Fruit fly (Drosophila melanogaster) whole organism, embryonic: ENCODE data around the gene sra.

Experiments used
- Antp ChIP-seq: fragments of 200-800 bp; sonication (Bioruptor generic); optimal IDR thresholded peaks from 3 replicates; lab custom pipeline; 2016; ENCODE audit warnings: missing biosample characterization, missing genetic modification characterization
- CG11504 ChIP-seq: fragments of 200-800 bp; sonication (Bioruptor generic); optimal IDR thresholded peaks from 3 replicates; lab custom pipeline; 2019; ENCODE audit warnings: missing biosample characterization, mild to moderate bottlenecking, missing genetic modification characterization, moderate library complexity
- CG12659 ChIP-seq: fragments of 200-800 bp; sonication (Bioruptor generic); optimal IDR thresholded peaks from 3 replicates; lab custom pipeline; 2017; ENCODE audit warnings: mild to moderate bottlenecking, missing biosample characterization, missing genetic modification reagents, missing genetic modification characterization
- CG13624 ChIP-seq: fragments of 200-800 bp; sonication (Bioruptor generic); optimal IDR thresholded peaks from 2 replicates; lab custom pipeline; 2016; ENCODE audit warnings: missing biosample characterization, missing genetic modification characterization
- CG13894 ChIP-seq: fragments of 200-800 bp; sonication (Bioruptor generic); optimal IDR thresholded peaks from 3 replicates; lab custom pipeline; 2018; ENCODE audit warnings: missing biosample characterization, mild to moderate bottlenecking, missing genetic modification characterization, moderate library complexity
- CG15269 ChIP-seq: fragments of 200-800 bp; sonication (Bioruptor generic); optimal IDR thresholded peaks from 2 replicates; lab custom pipeline; 2018; ENCODE audit warnings: missing biosample characterization, mild to moderate bottlenecking, missing genetic modification characterization, moderate library complexity
- CG15479 ChIP-seq: fragments of 200-800 bp; sonication (Bioruptor generic); optimal IDR thresholded peaks from 3 replicates; lab custom pipeline; 2019; ENCODE audit warnings: missing biosample characterization, mild to moderate bottlenecking, missing genetic modification characterization, moderate library complexity
- CG17568 ChIP-seq: fragments of 200-800 bp; sonication (Bioruptor generic); optimal IDR thresholded peaks from 2 replicates; lab custom pipeline; 2018; ENCODE audit warnings: missing biosample characterization, mild to moderate bottlenecking, missing genetic modification characterization, moderate library complexity
- CG2116 ChIP-seq: fragments of 200-800 bp; sonication (Bioruptor generic); optimal IDR thresholded peaks from 3 replicates; lab custom pipeline; 2018; ENCODE audit warnings: missing biosample characterization, mild to moderate bottlenecking, missing genetic modification characterization
- CG2202 ChIP-seq: fragments of 200-800 bp; sonication (Bioruptor generic); optimal IDR thresholded peaks from 2 replicates; lab custom pipeline; 2018; ENCODE audit warnings: missing biosample characterization, mild to moderate bottlenecking, missing genetic modification characterization
- CG2678 ChIP-seq: fragments of 200-800 bp; sonication (Bioruptor generic); optimal IDR thresholded peaks from 3 replicates; lab custom pipeline; 2019; ENCODE audit warnings: missing biosample characterization, mild to moderate bottlenecking, missing genetic modification characterization, moderate library complexity
- CG32772 ChIP-seq: fragments of 200-800 bp; sonication (Bioruptor generic); IDR thresholded peaks from 2 replicates; pipeline ENCODE4 v1.3.6; 2022; ENCODE audit warnings: missing biosample characterization, missing genetic modification characterization
- CG5180 ChIP-seq: fragments of 200-800 bp; sonication (Bioruptor generic); optimal IDR thresholded peaks from 3 replicates; lab custom pipeline; 2017; ENCODE audit warnings: missing biosample characterization, missing genetic modification characterization, mild to moderate bottlenecking, moderate library complexity, missing genetic modification reagents
- CG7987 ChIP-seq: fragments of 200-800 bp; sonication (Bioruptor generic); optimal IDR thresholded peaks from 2 replicates; lab custom pipeline; 2018; ENCODE audit warnings: missing biosample characterization, mild to moderate bottlenecking, missing genetic modification characterization, moderate library complexity
- CG9797 ChIP-seq: fragments of 200-800 bp; sonication (Bioruptor generic); optimal IDR thresholded peaks from 3 replicates; lab custom pipeline; 2018; ENCODE audit warnings: missing biosample characterization, mild to moderate bottlenecking, missing genetic modification characterization
- CG9932 ChIP-seq: fragments of 200-800 bp; sonication (Bioruptor generic); IDR thresholded peaks from 2 replicates; pipeline ENCODE4 v1.3.6; 2022; ENCODE audit warnings: missing biosample characterization, missing genetic modification characterization
- CrebB ChIP-seq: fragments of 200-800 bp; sonication (Bioruptor generic); optimal IDR thresholded peaks from 3 replicates; lab custom pipeline; 2018; ENCODE audit warnings: missing biosample characterization, mild to moderate bottlenecking, missing genetic modification characterization
- Deaf1 ChIP-seq: fragments of 200-800 bp; optimal IDR thresholded peaks from 3 replicates; lab custom pipeline; 2019; ENCODE audit warnings: missing biosample characterization, mild to moderate bottlenecking, missing genetic modification characterization, moderate library complexity
- Dip3 ChIP-seq: fragments of 200-800 bp; sonication (Bioruptor generic); optimal IDR thresholded peaks from 3 replicates; lab custom pipeline; 2016; ENCODE audit warnings: missing biosample characterization, missing genetic modification characterization
- E2f2 ChIP-seq: fragments of 200-800 bp; sonication (Bioruptor generic); IDR thresholded peaks from 2 replicates; pipeline ENCODE4 v1.3.6; 2022; ENCODE audit warnings: missing biosample characterization, missing genetic modification characterization
- Fer2 ChIP-seq: fragments of 200-800 bp; sonication (Bioruptor generic); optimal IDR thresholded peaks from 2 replicates; lab custom pipeline; 2018; ENCODE audit warnings: missing biosample characterization, mild to moderate bottlenecking, missing genetic modification characterization, moderate library complexity
- HLH3B ChIP-seq: fragments of 200-800 bp; sonication (Bioruptor generic); IDR thresholded peaks from 2 replicates; pipeline ENCODE4 v1.3.6; 2022; ENCODE audit warnings: missing biosample characterization, missing genetic modification characterization
- MBD-R2 ChIP-seq: fragments of 200-800 bp; sonication (Bioruptor generic); IDR thresholded peaks from 2 replicates; pipeline ENCODE4 v1.3.6; 2022; ENCODE audit warnings: missing biosample characterization, missing genetic modification characterization
- Med ChIP-seq: fragments of 200-800 bp; sonication (Bioruptor generic); peaks from one replicate; lab custom pipeline; 2016; ENCODE audit warnings: missing biosample characterization, missing genetic modification characterization, mild to moderate bottlenecking, inconsistent platforms, moderate library complexity
- ap ChIP-seq: fragments of 200-800 bp; sonication (Bioruptor generic); IDR thresholded peaks from 2 replicates; pipeline ENCODE4 v1.3.6; 2022; ENCODE audit warnings: missing biosample characterization, missing genetic modification characterization
- cg ChIP-seq: fragments of 200-800 bp; sonication (Bioruptor generic); optimal IDR thresholded peaks from 3 replicates; lab custom pipeline; 2019; ENCODE audit warnings: missing biosample characterization, mild to moderate bottlenecking, missing genetic modification characterization, moderate library complexity
- crc ChIP-seq: fragments of 200-800 bp; sonication (Bioruptor generic); optimal IDR thresholded peaks from 2 replicates; lab custom pipeline; 2016; ENCODE audit warnings: missing biosample characterization, missing genetic modification characterization
- dimm ChIP-seq: fragments of 200-800 bp; sonication (Bioruptor generic); IDR thresholded peaks from 2 replicates; pipeline ENCODE4 v1.3.6; 2022; ENCODE audit warnings: missing biosample characterization, missing genetic modification characterization
- ems ChIP-seq: fragments of 200-800 bp; sonication (Bioruptor generic); optimal IDR thresholded peaks from 3 replicates; lab custom pipeline; 2016; ENCODE audit warnings: missing biosample characterization, missing genetic modification characterization
- ftz-f1 ChIP-seq: fragments of 200-800 bp; sonication (Bioruptor generic); optimal IDR thresholded peaks from 2 replicates; lab custom pipeline; 2016; ENCODE audit warnings: missing biosample characterization, missing genetic modification characterization
- gro ChIP-seq: fragments of 200-800 bp; sonication (Bioruptor generic); optimal IDR thresholded peaks from 2 replicates; lab custom pipeline; 2016; ENCODE audit warnings: missing biosample characterization, missing genetic modification characterization
- hkb ChIP-seq, 2 experiments: fragments of 200-800 bp in 1 of 2; fragments of >200 bp in 1 of 2; sonication (Bioruptor generic) in 1 of 2; IDR thresholded peaks in 1 of 2; optimal IDR thresholded peaks in 1 of 2; 2 replicates each; pipeline versions ENCODE4 v1.3.6 to Lab custom; 2017 to 2022; ENCODE audit warnings: missing biosample characterization in 1 of 2, missing genetic modification characterization in 1 of 2
- ken ChIP-seq: fragments of 200-800 bp; sonication (Bioruptor generic); IDR thresholded peaks from 3 replicates; pipeline ENCODE4 v1.3.6; 2022; ENCODE audit warnings: missing biosample characterization, missing genetic modification characterization
- lov ChIP-seq, 2 experiments: fragments of 200-800 bp in 1 of 2; fragments of >200 bp in 1 of 2; sonication (Bioruptor generic) in 1 of 2; IDR thresholded peaks in 1 of 2; optimal IDR thresholded peaks in 1 of 2; 2 replicates in 1 of 2; 3 replicates in 1 of 2; pipeline versions ENCODE4 v1.3.6 to Lab custom; 2017 to 2022; ENCODE audit warnings: missing biosample characterization in 1 of 2, missing genetic modification characterization in 1 of 2
- otp ChIP-seq: fragments of 200-800 bp; sonication (Bioruptor generic); IDR thresholded peaks from 3 replicates; pipeline ENCODE4, ENCODE4 v1.3.6; 2022; ENCODE audit warnings: missing biosample characterization, missing genetic modification characterization
- pan ChIP-seq, 4 experiments: fragments of >200 bp in 3 of 4; fragments of 200-800 bp in 1 of 4; sonication (Bioruptor generic) in 1 of 4; optimal IDR thresholded peaks in 3 of 4; IDR thresholded peaks in 1 of 4; 2 replicates each; pipeline versions ENCODE4 v1.3.6 to Lab custom; 2017 to 2022; ENCODE audit warnings: missing biosample characterization in 2 of 4, missing genetic modification characterization in 2 of 4, mixed read lengths in 1 of 4
- pfk ChIP-seq: fragments of 200-800 bp; sonication (Bioruptor generic); optimal IDR thresholded peaks from 2 replicates; lab custom pipeline; 2018; ENCODE audit warnings: missing biosample characterization, mild to moderate bottlenecking, missing genetic modification characterization, moderate library complexity
- pnt ChIP-seq: fragments of 200-800 bp; sonication (Bioruptor generic); optimal IDR thresholded peaks from 3 replicates; lab custom pipeline; 2016; ENCODE audit warnings: missing biosample characterization, missing genetic modification characterization
- ro ChIP-seq: fragments of 200-800 bp; sonication (Bioruptor generic); IDR thresholded peaks from 2 replicates; pipeline ENCODE4 v1.3.6; 2022; ENCODE audit warnings: missing biosample characterization, missing genetic modification characterization
- seq ChIP-seq: fragments of 200-800 bp; sonication (Bioruptor generic); IDR thresholded peaks from 2 replicates; pipeline ENCODE4 v1.3.6; 2022; ENCODE audit warnings: missing biosample characterization, missing genetic modification characterization
- slbo ChIP-seq: fragments of 200-800 bp; sonication (Bioruptor generic); IDR thresholded peaks from 2 replicates; pipeline ENCODE4 v1.3.6; 2022; ENCODE audit warnings: missing biosample characterization, missing genetic modification characterization
- sna ChIP-seq: fragments of 200-800 bp; sonication (Bioruptor generic); IDR thresholded peaks from 2 replicates; pipeline ENCODE4 v1.3.6; 2022; ENCODE audit warnings: missing biosample characterization, missing genetic modification characterization; ENCODE audit not compliant: partially characterized antibody
- stwl ChIP-seq: fragments of 200-800 bp; sonication (Bioruptor generic); optimal IDR thresholded peaks from 3 replicates; lab custom pipeline; 2018; ENCODE audit warnings: missing biosample characterization, mild to moderate bottlenecking, missing genetic modification characterization, moderate library complexity
- vvl ChIP-seq: fragments of 200-800 bp; sonication (Bioruptor generic); IDR thresholded peaks from 2 replicates; pipeline ENCODE4 v1.3.6; 2022; ENCODE audit warnings: missing biosample characterization, missing genetic modification characterization

The sra gene

DNA sequence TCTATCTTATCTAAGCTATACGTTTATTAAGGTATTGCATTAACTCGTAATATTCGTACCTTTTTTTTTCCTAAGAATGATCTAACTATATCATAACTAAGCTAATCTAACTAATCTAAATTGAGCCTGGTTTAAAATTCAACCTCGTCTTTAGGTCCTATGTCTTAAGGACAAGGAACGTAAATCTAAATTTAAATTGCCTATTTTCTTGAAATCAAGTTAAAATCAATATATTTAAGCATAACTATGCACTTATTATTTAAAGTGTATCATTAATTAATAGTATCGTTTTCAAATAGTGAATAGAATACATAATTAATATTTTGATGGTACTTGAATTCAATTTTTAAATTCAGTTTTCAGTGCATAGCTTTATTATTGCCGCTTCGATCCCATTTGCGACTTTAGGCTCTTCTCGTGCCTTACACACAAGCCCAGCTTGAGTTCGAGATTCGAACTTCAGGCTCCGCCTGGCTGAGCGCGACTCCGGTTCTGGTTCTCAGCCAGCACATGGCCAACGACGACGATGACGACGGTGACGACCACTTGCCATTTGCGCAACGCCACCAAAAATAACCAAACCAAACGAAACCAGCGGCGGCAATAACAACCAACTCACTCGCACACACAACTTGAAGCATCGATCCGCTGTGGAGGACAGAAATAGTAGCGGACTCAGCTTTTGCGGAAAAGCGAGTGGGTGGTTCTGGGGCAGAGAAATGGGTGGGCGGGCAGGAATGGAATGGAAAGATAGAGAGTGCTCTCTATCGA, 24.2 kb downstream of the sra start (continued):
- TF ChIP-seq CG9797 (GFP tag; lab: Kevin White, UChicago) (no peak), Dip3 (GFP tag; lab: Kevin White, UChicago) (no peak), CG12659 (GFP tag; lab: Kevin White, UChicago) (no peak), pfk (GFP tag; lab: Kevin White, UChicago) (no peak), CG2678 (tag; lab: Kevin White, UChicago) (no peak), ro (no peak)

DNA sequence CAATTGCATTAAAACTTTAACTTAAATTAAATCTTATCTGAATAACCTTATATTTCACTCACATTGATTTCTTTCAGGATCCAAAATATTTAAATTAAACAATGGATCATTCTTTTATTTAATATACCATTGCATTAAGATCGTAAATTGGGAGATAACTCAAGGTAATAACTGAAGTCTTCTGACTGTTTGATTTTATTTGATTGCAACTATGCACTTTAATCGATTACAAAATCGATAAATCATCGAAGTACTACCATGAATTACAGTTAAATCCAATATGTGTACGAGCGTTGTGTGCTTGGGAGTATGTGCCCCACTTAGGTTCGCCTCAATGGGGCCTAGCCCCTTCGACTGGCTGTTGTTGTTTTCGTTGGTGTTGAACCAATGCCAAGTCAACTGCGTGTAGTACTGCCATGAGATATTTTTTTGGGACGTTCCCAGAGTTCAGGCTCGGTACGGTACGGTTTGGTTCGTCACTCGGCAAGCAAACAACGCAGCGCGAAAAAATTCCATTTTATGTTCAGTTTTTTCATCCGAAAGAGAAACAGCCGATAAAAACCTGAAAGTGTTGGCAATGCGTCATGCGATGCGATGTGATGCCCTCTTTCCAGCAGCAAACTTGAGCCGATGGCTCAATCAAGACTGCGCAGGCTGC, 25.2 kb downstream of the sra start:
- TF ChIP-seq sna (GFP tag; lab: Robert Waterston, UW) = peak; percentile 49; the same call in 1 of the 2 replicates
- peak; percentile 1 for TF ChIP-seq CG7987 (GFP tag; lab: Kevin White, UChicago)
- TF ChIP-seq CG32772 (GFP tag; lab: Robert Waterston, UW) = 0 out of 2 replicates have a peak, but pooled peaks have one; percentile 9
- no peak for TF ChIP-seq slbo (GFP tag; lab: Robert Waterston, UW)
- TF ChIP-seq ftz-f1 (GFP tag; lab: Kevin White, UChicago) = peak; percentile 19
- no peak for TF ChIP-seq pan (optimal IDR thresholded peaks at IDR 0.05; lab: Kevin White, UChicago)
- peak in 1 of 2 experiments; percentile 12 for TF ChIP-seq pan (GFP tag; optimal IDR thresholded peaks at IDR 0.05 in 1 of 2, IDR thresholded peaks at IDR 0.05 in 1 of 2)
- TF ChIP-seq crc (GFP tag; lab: Kevin White, UChicago) = no peak
- TF ChIP-seq CG13894 (tag; lab: Kevin White, UChicago) = peak; percentile 1
- TF ChIP-seq otp (GFP tag; lab: Robert Waterston, UW) = no peak
- peak; percentile 16 for TF ChIP-seq CG11504
- TF ChIP-seq cg (GFP tag; lab: Kevin White, UChicago) = peak; percentile 5
- TF ChIP-seq HLH3B = 0 out of 2 replicates have a peak, but pooled peaks have one; percentile 4
- TF ChIP-seq hkb (optimal IDR thresholded peaks at IDR 0.05; lab: Kevin White, UChicago) = no peak
- TF ChIP-seq hkb (GFP tag; IDR thresholded peaks at IDR 0.05; lab: Robert Waterston, UW) = peak; percentile 17; the same call in 1 of the 2 replicates
- no peak for TF ChIP-seq Antp (GFP tag; lab: Kevin White, UChicago)
- TF ChIP-seq CG17568 = peak; percentile 7
- no peak for TF ChIP-seq lov (optimal IDR thresholded peaks at IDR 0.05; lab: Kevin White, UChicago)
- TF ChIP-seq lov (GFP tag; IDR thresholded peaks at IDR 0.05; lab: Robert Waterston, UW) = 0 out of 3 replicates have a peak, but pooled peaks have one; percentile 55
- TF ChIP-seq stwl (tag; lab: Kevin White, UChicago) = peak; percentile 74
- no peak for TF ChIP-seq CG15479
- TF ChIP-seq pnt = no peak
- TF ChIP-seq Med (GFP tag; lab: Kevin White, UChicago) = peak; percentile 75
- 0 out of 2 replicates have a peak, but pooled peaks have one; percentile 8 for TF ChIP-seq CG9932 (GFP tag; lab: Robert Waterston, UW)
- TF ChIP-seq CG5180 (GFP tag; lab: Kevin White, UChicago) = peak; percentile 41
- TF ChIP-seq CG2678 (tag; lab: Kevin White, UChicago) = peak; percentile 2
- 0 out of 2 replicates have a peak, but pooled peaks have one; percentile 6 for TF ChIP-seq vvl (GFP tag; lab: Robert Waterston, UW)
- TF ChIP-seq Deaf1 (tag; lab: Kevin White, UChicago) = peak; percentile 35
- no peak for TF ChIP-seq seq (GFP tag; lab: Robert Waterston, UW)
- TF ChIP-seq ken (GFP tag; lab: Robert Waterston, UW) = 0 out of 3 replicates have a peak, but pooled peaks have one; percentile 7
- TF ChIP-seq CG15269 (tag; lab: Kevin White, UChicago) = peak; percentile 16
- peak; percentile 0 for TF ChIP-seq CG13624
- TF ChIP-seq CG2116 = peak; percentile 52
- no peak for TF ChIP-seq dimm (GFP tag; lab: Robert Waterston, UW)
- TF ChIP-seq MBD-R2 (GFP tag; lab: Robert Waterston, UW) = peak; percentile 28; the same call in 1 of the 2 replicates
- no peak for TF ChIP-seq ap
- TF ChIP-seq CrebB (tag; lab: Kevin White, UChicago) = peak; percentile 8
- TF ChIP-seq Fer2 (tag; lab: Kevin White, UChicago) = no peak
- TF ChIP-seq gro (GFP tag; lab: Kevin White, UChicago) = no peak
- no peak for TF ChIP-seq ems
- TF ChIP-seq E2f2 (GFP tag; lab: Robert Waterston, UW) = 0 out of 2 replicates have a peak, but pooled peaks have one; percentile 10
- TF ChIP-seq CG2202 = no peak
